Fruit fly (Drosophila melanogaster): ENCODE data around the gene CG11927.

Gene CG11927

dm6 chr2L:4891914-4892469 lies 44.4 kb downstream of the CG11927 start, which contains the start of gene CG3036 (continued):
- TF ChIP-seq hth (optimal IDR thresholded peaks at IDR 0.05) (no peak), Hr39 (optimal IDR thresholded peaks at IDR 0.05) (no peak), fd102C (GFP tag; optimal IDR thresholded peaks at IDR 0.05) (peak; percentile 55), Fer3 (tag; optimal IDR thresholded peaks at IDR 0.05) (no peak), CG17912 (GFP tag; optimal IDR thresholded peaks at IDR 0.05) (no peak), CG3163 (GFP tag; optimal IDR thresholded peaks at IDR 0.05) (peak; percentile 55), trh (GFP tag; optimal IDR thresholded peaks at IDR 0.05) (no peak), Awh (GFP tag; IDR thresholded peaks at IDR 0.05) (no peak), CG3995 (GFP tag; optimal IDR thresholded peaks at IDR 0.05) (no peak), Xrp1 (GFP tag; IDR thresholded peaks at IDR 0.05) (peak; percentile 44; the same call in 1 of the 2 replicates), sim (GFP tag; IDR thresholded peaks at IDR 0.05) (peak; percentile 49), Sin3A (optimal IDR thresholded peaks at IDR 0.05) (no peak), HHEX (GFP tag; optimal IDR thresholded peaks at IDR 0.05) (peak; percentile 8), maf-S (GFP tag; optimal IDR thresholded peaks at IDR 0.05) (no peak), gt (GFP tag; IDR thresholded peaks at IDR 0.05) (no peak), CG17186 (GFP tag; optimal IDR thresholded peaks at IDR 0.05) (no peak), CG15011 (GFP tag; optimal IDR thresholded peaks at IDR 0.05) (no peak), CG11456 (GFP tag; IDR thresholded peaks at IDR 0.05) (no peak), D (optimal IDR thresholded peaks at IDR 0.05) (peak; percentile 58), D (GFP tag; optimal IDR thresholded peaks at IDR 0.05) (no peak), C15 (GFP tag; IDR thresholded peaks at IDR 0.05) (no peak), Dbx (GFP tag; IDR thresholded peaks at IDR 0.05) (0 out of 3 replicates have a peak, but pooled peaks have one; percentile 48), CG5245 (GFP tag; optimal IDR thresholded peaks at IDR 0.05) (no peak), Ets97D (GFP tag; optimal IDR thresholded peaks at IDR 0.05) (no peak), CG7357 (GFP tag; IDR thresholded peaks at IDR 0.05) (no peak), da (GFP tag; optimal IDR thresholded peaks at IDR 0.05) (peak; percentile 14), Dp (GFP tag; optimal IDR thresholded peaks at IDR 0.05) (no peak), fd96Cb (tag; optimal IDR thresholded peaks at IDR 0.05) (no peak), CG2199 (GFP tag; IDR thresholded peaks at IDR 0.05) (peak; percentile 92), CG33557 (GFP tag; optimal IDR thresholded peaks at IDR 0.05) (peak; percentile 20), CG16779 (GFP tag; IDR thresholded peaks at IDR 0.05) (peak; percentile 67; the same call in 1 of the 2 replicates), CG17359 (tag; optimal IDR thresholded peaks at IDR 0.05) (no peak), B-H2 (GFP tag; optimal IDR thresholded peaks at IDR 0.05) (peak; percentile 25), h (optimal IDR thresholded peaks at IDR 0.05) (no peak), crp (GFP tag; optimal IDR thresholded peaks at IDR 0.05) (peak in 1 of 2 experiments; percentile 44), CG31441 (GFP tag; IDR thresholded peaks at IDR 0.05) (no peak), sima (GFP tag; optimal IDR thresholded peaks at IDR 0.05) (no peak), hb (GFP tag; IDR thresholded peaks at IDR 0.05; ENCODE audit: partially characterized antibody) (no peak), onecut (GFP tag; IDR thresholded peaks at IDR 0.05) (peak; percentile 75), CG16813 (GFP tag; IDR thresholded peaks at IDR 0.05; ENCODE audit: partially characterized antibody) (peak; percentile 36; the same call in 1 of the 3 replicates), CG7556 (GFP tag; optimal IDR thresholded peaks at IDR 0.05) (peak; percentile 26), CG7839 (tag; optimal IDR thresholded peaks at IDR 0.05) (peak; percentile 27), dan (GFP tag; IDR thresholded peaks at IDR 0.05) (no peak), CG6654 (GFP tag; optimal IDR thresholded peaks at IDR 0.05) (no peak), Eip74EF (GFP tag; optimal IDR thresholded peaks at IDR 0.05) (peak in 1 of 2 experiments; percentile 24), Antp (GFP tag; optimal IDR thresholded peaks at IDR 0.05) (peak; percentile 29), CG9727 (GFP tag; optimal IDR thresholded peaks at IDR 0.05) (peak; percentile 48), danr (GFP tag; IDR thresholded peaks at IDR 0.05) (no peak), luna (GFP tag; optimal IDR thresholded peaks at IDR 0.05) (peak; percentile 18), CG11398 (GFP tag; optimal IDR thresholded peaks at IDR 0.05) (peak; percentile 60), mirr (GFP tag; optimal IDR thresholded peaks at IDR 0.05) (peak; percentile 34), CG4617 (GFP tag; optimal IDR thresholded peaks at IDR 0.05; ENCODE audit: borderline replicate concordance) (no peak)
